Worm (Caenorhabditis elegans) whole organism, young adult: ENCODE data around the gene K07C5.3.

ENCODE experiments used
- B0019.2 ChIP-seq: fragments of 200-800 bp; sonication (Bioruptor generic); conservative IDR thresholded peaks from 2 replicates; pipeline ENCODE4 v1.3.6; 2022; ENCODE audit warnings: missing genetic modification reagents, missing genetic modification characterization, missing compliant biosample characterization
- B0035.1 ChIP-seq: sonication (generic microtip); optimal IDR thresholded peaks from 2 replicates; lab custom pipeline; 2016; ENCODE audit warnings: missing genetic modification characterization, mild to moderate bottlenecking, missing compliant biosample characterization, missing genotype, missing genetic modification reagents
- F22D6.2 ChIP-seq: sonication (generic microtip); optimal IDR thresholded peaks from 2 replicates; lab custom pipeline; 2016; ENCODE audit warnings: mild to moderate bottlenecking, missing genetic modification characterization, missing compliant biosample characterization
- F33H1.4 ChIP-seq: fragments of 200-800 bp; sonication (Bioruptor generic); IDR thresholded peaks from 2 replicates; pipeline ENCODE4 v1.3.6; 2022; ENCODE audit warnings: missing genetic modification reagents, missing genetic modification characterization, missing compliant biosample characterization
- F37B4.10 ChIP-seq: fragments of 200-800 bp; sonication (Bioruptor generic); IDR thresholded peaks from 2 replicates; pipeline ENCODE4 v1.3.6; 2022; ENCODE audit warnings: missing genetic modification characterization, missing compliant biosample characterization
- F52B5.7 ChIP-seq: sonication (generic microtip); optimal IDR thresholded peaks from 2 replicates; lab custom pipeline; 2016; ENCODE audit warnings: mild to moderate bottlenecking, missing genetic modification characterization, missing compliant biosample characterization
- F57A8.1 ChIP-seq: fragments of 200-800 bp; sonication (Bioruptor generic); optimal IDR thresholded peaks from 2 replicates; lab custom pipeline; 2018; ENCODE audit warnings: mild to moderate bottlenecking, missing genetic modification characterization, moderate library complexity, missing compliant biosample characterization
- T07F8.4 ChIP-seq: sonication (generic microtip); optimal IDR thresholded peaks from 2 replicates; lab custom pipeline; 2016; ENCODE audit warnings: mild to moderate bottlenecking, missing genetic modification characterization, moderate library complexity, missing compliant biosample characterization
- Y53G8AR.9 ChIP-seq: fragments of 200-800 bp; sonication (Bioruptor generic); conservative IDR thresholded peaks from 2 replicates; pipeline ENCODE4 v1.3.6; 2022; ENCODE audit warnings: missing genetic modification reagents, missing genetic modification characterization, missing compliant biosample characterization
- akir-1 ChIP-seq: fragments of 200-800 bp; sonication (Bioruptor generic); optimal IDR thresholded peaks from 2 replicates; lab custom pipeline; 2018; ENCODE audit warnings: mild to moderate bottlenecking, missing genetic modification characterization, moderate library complexity, missing compliant biosample characterization
- atf-7 ChIP-seq: sonication (generic microtip); optimal IDR thresholded peaks from 2 replicates; lab custom pipeline; 2017; ENCODE audit warnings: mild to moderate bottlenecking, missing genetic modification characterization, missing compliant biosample characterization
- bed-1 ChIP-seq: fragments of 200-800 bp; sonication (Bioruptor generic); IDR thresholded peaks from 2 replicates; pipeline ENCODE4 v1.3.6; 2022; ENCODE audit warnings: missing genetic modification reagents, missing genetic modification characterization, missing compliant biosample characterization
- ccch-3 ChIP-seq: fragments of 200-800 bp; sonication (Bioruptor generic); optimal IDR thresholded peaks from 2 replicates; lab custom pipeline; 2018; ENCODE audit warnings: mild to moderate bottlenecking, missing genetic modification characterization, missing compliant biosample characterization
- ceh-79 ChIP-seq: sonication (generic microtip); optimal IDR thresholded peaks from 2 replicates; lab custom pipeline; 2017; ENCODE audit warnings: mild to moderate bottlenecking, missing genetic modification characterization, missing compliant biosample characterization
- chd-7 ChIP-seq: sonication (generic microtip); optimal IDR thresholded peaks from 2 replicates; lab custom pipeline; 2016; ENCODE audit warnings: mild to moderate bottlenecking, missing genetic modification characterization, moderate library complexity, missing compliant biosample characterization
- egl-18 ChIP-seq: fragments of 200-800 bp; sonication (Bioruptor generic); IDR thresholded peaks from 2 replicates; pipeline ENCODE4 v1.3.6; 2022; ENCODE audit warnings: missing genetic modification reagents, missing genetic modification characterization, missing compliant biosample characterization
- ets-4 ChIP-seq: fragments of 200-800 bp; sonication (Bioruptor generic); optimal IDR thresholded peaks from 2 replicates; lab custom pipeline; 2018; ENCODE audit warnings: mild to moderate bottlenecking, missing genetic modification characterization, missing compliant biosample characterization
- gei-17 ChIP-seq: fragments of 200-800 bp; sonication (Bioruptor generic); optimal IDR thresholded peaks from 2 replicates; lab custom pipeline; 2018; ENCODE audit warnings: mild to moderate bottlenecking, missing genetic modification characterization, missing compliant biosample characterization
- hmg-1.2 ChIP-seq: fragments of 200-800 bp; sonication (Bioruptor generic); IDR thresholded peaks from 2 replicates; pipeline ENCODE4 v1.3.6; 2022; ENCODE audit warnings: missing genetic modification reagents, missing genetic modification characterization, missing compliant biosample characterization
- lag-1 ChIP-seq: fragments of 200-800 bp; sonication (Bioruptor generic); IDR thresholded peaks from 2 replicates; pipeline ENCODE4 v1.3.6; 2022; ENCODE audit warnings: missing genetic modification reagents, missing genetic modification characterization, missing compliant biosample characterization
- let-526 ChIP-seq: fragments of 200-800 bp; sonication (Bioruptor generic); IDR thresholded peaks from 2 replicates; pipeline ENCODE4 v1.3.6; 2022; ENCODE audit warnings: missing genetic modification reagents, missing genetic modification characterization, missing compliant biosample characterization
- let-607 ChIP-seq, 2 experiments: fragments of 200-800 bp in 1 of 2; sonication (Bioruptor generic) in 1 of 2; sonication (generic microtip) in 1 of 2; optimal IDR thresholded peaks; 2 replicates each; lab custom pipeline; 2016 to 2018; ENCODE audit warnings: mild to moderate bottlenecking in 2 of 2, missing compliant biosample characterization in 2 of 2, missing genetic modification characterization in 2 of 2, moderate library complexity in 2 of 2, missing genotype in 1 of 2
- lin-35 ChIP-seq, 3 experiments: fragments of 150-350 bp in 2 of 3; sonication (generic microtip) in 1 of 3; optimal IDR thresholded peaks; 2 replicates each; lab custom pipeline; 2014 to 2018; ENCODE audit warnings: missing biosample characterization in 3 of 3, missing genetic modification characterization in 3 of 3, missing genetic modification reagents in 3 of 3
- lin-40 ChIP-seq: sonication (generic microtip); optimal IDR thresholded peaks from 2 replicates; lab custom pipeline; 2016; ENCODE audit warnings: missing genetic modification characterization, mild to moderate bottlenecking, missing compliant biosample characterization, missing genotype, missing genetic modification reagents
- lin-54 ChIP-seq: fragments of 200-800 bp; sonication (Bioruptor generic); optimal IDR thresholded peaks from 2 replicates; lab custom pipeline; 2018; ENCODE audit warnings: mild to moderate bottlenecking, missing genetic modification characterization, missing compliant biosample characterization
- madf-10 ChIP-seq: sonication (generic microtip); optimal IDR thresholded peaks from 2 replicates; lab custom pipeline; 2016; ENCODE audit warnings: mild to moderate bottlenecking, missing genetic modification characterization, missing compliant biosample characterization
- madf-3 ChIP-seq: fragments of 200-800 bp; sonication (Bioruptor generic); IDR thresholded peaks from 2 replicates; pipeline ENCODE4 v1.3.6; 2022; ENCODE audit warnings: missing genetic modification reagents, missing genetic modification characterization, missing compliant biosample characterization
- madf-6 ChIP-seq: fragments of 200-800 bp; sonication (Bioruptor generic); IDR thresholded peaks from 2 replicates; pipeline ENCODE4 v1.3.6; 2022; ENCODE audit warnings: missing genetic modification reagents, missing genetic modification characterization, missing compliant biosample characterization
- nfya-2 ChIP-seq: fragments of 200-800 bp; sonication (Bioruptor generic); IDR thresholded peaks from 2 replicates; pipeline ENCODE4 v1.3.6; 2022; ENCODE audit warnings: missing genetic modification reagents, missing genetic modification characterization, missing compliant biosample characterization
- nhr-120 ChIP-seq: fragments of 200-800 bp; sonication (Bioruptor generic); IDR thresholded peaks from 2 replicates; pipeline ENCODE4 v1.3.6; 2022; ENCODE audit warnings: missing genetic modification characterization, missing compliant biosample characterization
- nhr-80 ChIP-seq: sonication (generic microtip); optimal IDR thresholded peaks from 2 replicates; lab custom pipeline; 2016; ENCODE audit warnings: missing genetic modification characterization, missing compliant biosample characterization
- pbrm-1 ChIP-seq: fragments of 200-800 bp; sonication (Bioruptor generic); IDR thresholded peaks from 2 replicates; pipeline ENCODE4 v1.3.6; 2022; ENCODE audit warnings: missing genetic modification reagents, missing genetic modification characterization, missing compliant biosample characterization
- sea-2 ChIP-seq: fragments of 200-800 bp; sonication (Bioruptor generic); IDR thresholded peaks from 2 replicates; pipeline ENCODE4 v1.3.6; 2022; ENCODE audit warnings: missing genetic modification characterization, missing compliant biosample characterization
- snpc-3.4 ChIP-seq: sonication (generic microtip); optimal IDR thresholded peaks from 2 replicates; lab custom pipeline; 2017; ENCODE audit warnings: missing genetic modification characterization, mild to moderate bottlenecking, missing compliant biosample characterization, antibody characterized with exemption, moderate library complexity, missing genotype, missing genetic modification reagents
- somi-1 ChIP-seq: fragments of 200-800 bp; sonication (Bioruptor generic); optimal IDR thresholded peaks from 2 replicates; lab custom pipeline; 2018; ENCODE audit warnings: mild to moderate bottlenecking, missing genetic modification characterization, missing compliant biosample characterization
- sptf-2 ChIP-seq: fragments of 200-800 bp; sonication (Bioruptor generic); optimal IDR thresholded peaks from 2 replicates; lab custom pipeline; 2018; ENCODE audit warnings: mild to moderate bottlenecking, missing genetic modification characterization, missing compliant biosample characterization
- tbp1 ChIP-seq: fragments of 200-800 bp; sonication (Bioruptor generic); optimal IDR thresholded peaks from 2 replicates; lab custom pipeline; 2018; ENCODE audit warnings: mild to moderate bottlenecking, missing genetic modification characterization, missing compliant biosample characterization
- tlf-1 ChIP-seq: fragments of 200-800 bp; sonication (Bioruptor generic); optimal IDR thresholded peaks from 2 replicates; lab custom pipeline; 2018; ENCODE audit warnings: mild to moderate bottlenecking, missing genetic modification characterization, missing compliant biosample characterization
- unc-62 ChIP-seq: fragments of 150-350 bp; optimal IDR thresholded peaks from 2 replicates; lab custom pipeline; 2014; ENCODE audit warnings: missing biosample characterization, missing genetic modification reagents, missing genetic modification characterization
- ztf-18 ChIP-seq: sonication (generic microtip); optimal IDR thresholded peaks from 2 replicates; lab custom pipeline; 2016; ENCODE audit warnings: missing genotype, mild to moderate bottlenecking, missing genetic modification characterization, missing compliant biosample characterization
- ztf-22 ChIP-seq: fragments of 200-800 bp; sonication (Bioruptor generic); optimal IDR thresholded peaks from 2 replicates; lab custom pipeline; 2018; ENCODE audit warnings: mild to moderate bottlenecking, missing genetic modification characterization, moderate library complexity, missing compliant biosample characterization
- ztf-25 ChIP-seq: fragments of 200-800 bp; sonication (Bioruptor generic); IDR thresholded peaks from 2 replicates; pipeline ENCODE4 v1.3.6; 2022; ENCODE audit warnings: missing genetic modification reagents, missing genetic modification characterization, missing compliant biosample characterization
- ztf-26 ChIP-seq: sonication (generic microtip); optimal IDR thresholded peaks from 2 replicates; lab custom pipeline; 2017; ENCODE audit warnings: missing genetic modification characterization, missing compliant biosample characterization

K07C5.3 gene

ce11 chrV:10371177-10371576, 28.3 kb downstream of the K07C5.3 start:
- peak; percentile 67 for TF ChIP-seq hmg-1.2
- peak; percentile 28 for TF ChIP-seq chd-7 (tag; lab: Kevin White, UChicago)
- peak; percentile 28 for TF ChIP-seq lin-54
- TF ChIP-seq egl-18 (GFP tag; lab: Robert Waterston, UW), result no peak
- peak; percentile 8 for TF ChIP-seq ets-4 (GFP tag; lab: Kevin White, UChicago)
- 0 out of 2 replicates have a peak, but pooled peaks have one; percentile 32 for TF ChIP-seq let-526
- no peak for TF ChIP-seq B0035.1 (tag; lab: Kevin White, UChicago)
- no peak for TF ChIP-seq F57A8.1 (GFP tag; lab: Kevin White, UChicago)
- peak; percentile 35 for TF ChIP-seq lin-40
- TF ChIP-seq madf-10 (tag; lab: Kevin White, UChicago), result peak; percentile 3
- peak; percentile 82 for TF ChIP-seq unc-62 (GFP tag; lab: Kevin White, UChicago)
- TF ChIP-seq ztf-25, result no peak
- peak; percentile 28 for TF ChIP-seq tlf-1 (GFP tag; lab: Kevin White, UChicago)
- peak; percentile 92 for TF ChIP-seq nhr-80 (tag; lab: Kevin White, UChicago)
- no peak for TF ChIP-seq sea-2
- TF ChIP-seq sptf-2 (GFP tag; lab: Kevin White, UChicago), result no peak
- TF ChIP-seq nhr-120 (GFP tag; lab: Robert Waterston, UW), result no peak
- TF ChIP-seq bed-1 (GFP tag; lab: Robert Waterston, UW), result no peak
- TF ChIP-seq lin-35 (GFP tag; optimal IDR thresholded peaks at IDR 0.05; lab: Kevin White, UChicago), result no peak
- TF ChIP-seq ztf-22 (GFP tag; lab: Kevin White, UChicago), result no peak
- TF ChIP-seq B0019.2 (GFP tag; lab: Robert Waterston, UW), result no peak
- TF ChIP-seq F37B4.10, result 0 out of 2 replicates have a peak, but pooled peaks have one; percentile 33
- TF ChIP-seq T07F8.4 (tag; lab: Kevin White, UChicago), result no peak
- no peak for TF ChIP-seq madf-6 (GFP tag; lab: Robert Waterston, UW)
- no peak for TF ChIP-seq F52B5.7 (tag; lab: Kevin White, UChicago)
- no peak for TF ChIP-seq ztf-26
- peak; percentile 30 for TF ChIP-seq tbp1
- TF ChIP-seq akir-1 (GFP tag; lab: Kevin White, UChicago), result no peak
- TF ChIP-seq nfya-2 (GFP tag; lab: Robert Waterston, UW), result no peak
- TF ChIP-seq ceh-79, result no peak
- TF ChIP-seq gei-17 (GFP tag; lab: Kevin White, UChicago), result no peak
- TF ChIP-seq pbrm-1 (GFP tag; lab: Robert Waterston, UW), result 0 out of 2 replicates have a peak, but pooled peaks have one; percentile 9
- TF ChIP-seq atf-7 (tag; lab: Kevin White, UChicago), result peak; percentile 4
- no peak for TF ChIP-seq ztf-18 (tag; lab: Kevin White, UChicago)
- no peak for TF ChIP-seq madf-3
- no peak for TF ChIP-seq lag-1 (GFP tag; lab: Robert Waterston, UW)
- no peak for TF ChIP-seq ccch-3 (GFP tag; lab: Kevin White, UChicago)
- TF ChIP-seq F22D6.2 (tag; lab: Kevin White, UChicago), result no peak
- no peak for TF ChIP-seq snpc-3.4 (tag; lab: Kevin White, UChicago)
- no peak for TF ChIP-seq Y53G8AR.9 (GFP tag; lab: Robert Waterston, UW)
- no peak for TF ChIP-seq somi-1 (GFP tag; lab: Kevin White, UChicago)
- TF ChIP-seq let-607 (tag; optimal IDR thresholded peaks at IDR 0.05; lab: Kevin White, UChicago), result peak; percentile 93 to 94
- TF ChIP-seq F33H1.4, result no peak
